Fruit fly (Drosophila melanogaster) whole organism, prepupa: ENCODE data around the gene CG32071.

Source experiments
- CG10669 ChIP-seq: fragments of 200-800 bp; sonication (Bioruptor generic); optimal IDR thresholded peaks from 3 replicates; lab custom pipeline; 2018; ENCODE audit warnings: missing biosample characterization, mild to moderate bottlenecking, missing genetic modification characterization, moderate library complexity
- CG11294 ChIP-seq: fragments of 200-800 bp; sonication (Bioruptor generic); IDR thresholded peaks from 2 replicates; pipeline ENCODE4 v1.3.6; 2022; ENCODE audit warnings: missing biosample characterization, missing genetic modification characterization
- CG11762 ChIP-seq: fragments of 200-800 bp; sonication (Bioruptor generic); optimal IDR thresholded peaks from 3 replicates; lab custom pipeline; 2016; ENCODE audit warnings: missing biosample characterization, missing genetic modification characterization; ENCODE audit not compliant: insufficient read depth
- CG15336 ChIP-seq: fragments of 200-800 bp; sonication (Bioruptor generic); IDR thresholded peaks from 2 replicates; pipeline ENCODE4 v1.3.6; 2022; ENCODE audit warnings: missing biosample characterization, missing genetic modification characterization
- CG31627 ChIP-seq: fragments of 200-800 bp; sonication (Bioruptor generic); optimal IDR thresholded peaks from 3 replicates; lab custom pipeline; 2016; ENCODE audit warnings: missing biosample characterization, missing genetic modification characterization
- CG3919 ChIP-seq: fragments of 200-800 bp; sonication (Bioruptor generic); optimal IDR thresholded peaks from 3 replicates; lab custom pipeline; 2016; ENCODE audit warnings: missing biosample characterization, missing genetic modification characterization
- CG4318 ChIP-seq: fragments of 200-800 bp; sonication (Bioruptor generic); optimal IDR thresholded peaks from 3 replicates; lab custom pipeline; 2017; ENCODE audit warnings: missing biosample characterization, mild to moderate bottlenecking, missing genetic modification characterization
- CG6276 ChIP-seq: fragments of 200-800 bp; sonication (Bioruptor generic); optimal IDR thresholded peaks from 2 replicates; lab custom pipeline; 2017; ENCODE audit warnings: missing biosample characterization, mild to moderate bottlenecking, missing genetic modification characterization
- CG7368 ChIP-seq: fragments of 200-800 bp; sonication (Bioruptor generic); optimal IDR thresholded peaks from 3 replicates; lab custom pipeline; 2016; ENCODE audit warnings: missing biosample characterization, missing genetic modification characterization
- Eip78C ChIP-seq: fragments of 200-800 bp; sonication (Bioruptor generic); peaks from one replicate; lab custom pipeline; 2016; ENCODE audit warnings: missing biosample characterization, missing genetic modification characterization
- Eip93F ChIP-seq: fragments of 200-800 bp; sonication (Bioruptor generic); optimal IDR thresholded peaks from 2 replicates; lab custom pipeline; 2016; ENCODE audit warnings: missing biosample characterization, mild to moderate bottlenecking, missing genetic modification characterization
- Ets21C ChIP-seq: fragments of 200-800 bp; sonication (Bioruptor generic); optimal IDR thresholded peaks from 3 replicates; lab custom pipeline; 2016; ENCODE audit warnings: missing biosample characterization, missing genetic modification characterization
- Gug ChIP-seq: fragments of 200-800 bp; sonication (Bioruptor generic); IDR thresholded peaks from 2 replicates; pipeline ENCODE4 v1.3.6; 2022; ENCODE audit warnings: missing biosample characterization, missing genetic modification characterization
- Hr38 ChIP-seq: sonication (Bioruptor generic); optimal IDR thresholded peaks from 2 replicates; lab custom pipeline; 2016; ENCODE audit warnings: missing biosample characterization, missing genetic modification characterization
- Hr39 ChIP-seq: fragments of 200-800 bp; sonication (Bioruptor generic); optimal IDR thresholded peaks from 2 replicates; lab custom pipeline; 2016; ENCODE audit warnings: missing biosample characterization, missing genetic modification characterization
- Hr4 ChIP-seq: fragments of 200-800 bp; sonication (Bioruptor generic); optimal IDR thresholded peaks from 3 replicates; lab custom pipeline; 2016; ENCODE audit warnings: missing biosample characterization, missing genetic modification characterization
- OdsH ChIP-seq: fragments of 200-800 bp; sonication (Bioruptor generic); optimal IDR thresholded peaks from 3 replicates; lab custom pipeline; 2016; ENCODE audit warnings: missing biosample characterization, missing genetic modification characterization
- Sox102F ChIP-seq: fragments of 200-800 bp; sonication (Bioruptor generic); optimal IDR thresholded peaks from 2 replicates; lab custom pipeline; 2016; ENCODE audit warnings: missing biosample characterization, mild to moderate bottlenecking, missing genetic modification characterization
- Sox15 ChIP-seq: fragments of 200-800 bp; sonication (Bioruptor generic); optimal IDR thresholded peaks from 3 replicates; lab custom pipeline; 2016; ENCODE audit warnings: missing biosample characterization, missing genetic modification characterization
- dac ChIP-seq: fragments of 200-800 bp; sonication (Bioruptor generic); optimal IDR thresholded peaks from 2 replicates; lab custom pipeline; 2017; ENCODE audit warnings: missing biosample characterization, mild to moderate bottlenecking, missing genetic modification characterization
- esn ChIP-seq: fragments of 200-800 bp; sonication (Bioruptor generic); optimal IDR thresholded peaks from 2 replicates; lab custom pipeline; 2016; ENCODE audit warnings: missing biosample characterization, mild to moderate bottlenecking, missing genetic modification characterization, moderate library complexity
- lz ChIP-seq: fragments of 200-800 bp; sonication (Bioruptor generic); optimal IDR thresholded peaks from 3 replicates; lab custom pipeline; 2016; ENCODE audit warnings: missing biosample characterization, missing genetic modification characterization
- pdm3 ChIP-seq: fragments of 200-800 bp; sonication (Bioruptor generic); optimal IDR thresholded peaks from 3 replicates; lab custom pipeline; 2016; ENCODE audit warnings: missing biosample characterization, missing genetic modification characterization
- spab ChIP-seq: fragments of 200-800 bp; sonication (Bioruptor generic); optimal IDR thresholded peaks from 2 replicates; lab custom pipeline; 2017; ENCODE audit warnings: missing biosample characterization, mild to moderate bottlenecking, missing genetic modification characterization, missing genetic modification reagents
- ss ChIP-seq, 2 experiments: fragments of 200-800 bp; sonication (Bioruptor generic); optimal IDR thresholded peaks; 2 replicates in 1 of 2; 3 replicates in 1 of 2; lab custom pipeline; 2017 to 2018; ENCODE audit warnings: mild to moderate bottlenecking in 2 of 2, missing biosample characterization in 2 of 2, missing genetic modification characterization in 2 of 2, moderate library complexity in 1 of 2

Gene CG32071

DNA sequence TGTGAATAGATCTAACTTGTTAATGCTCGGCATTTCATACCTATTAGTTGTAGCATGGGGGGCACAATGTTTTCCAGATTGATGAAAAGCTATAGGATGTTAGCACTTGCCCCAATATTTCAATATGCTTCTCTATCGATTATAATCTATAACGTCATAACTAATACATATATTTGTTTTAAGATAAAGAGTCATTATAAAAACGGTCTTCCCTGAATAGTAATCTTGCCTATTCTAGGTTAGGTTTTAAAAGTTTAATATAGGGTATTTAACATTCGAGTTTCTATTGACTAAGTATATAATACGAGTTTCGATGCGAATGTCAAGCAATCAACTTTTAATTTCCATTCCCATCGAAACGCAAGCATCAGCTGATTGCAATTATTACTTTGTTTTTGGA lies 42.5 kb downstream of the CG32071 start, which contains the start of the genes CG6321 and Blos2 (continued):
- TF ChIP-seq OdsH (GFP tag; lab: Kevin White, UChicago) (peak; percentile 78), Eip78C (GFP tag; lab: Kevin White, UChicago) (peak; percentile 95), dac (GFP tag; lab: Kevin White, UChicago) (peak; percentile 13), Sox102F (GFP tag; lab: Kevin White, UChicago) (peak; percentile 66), Ets21C (GFP tag; lab: Kevin White, UChicago) (peak; percentile 35), CG11762 (peak; percentile 35), CG11294 (peak; percentile 41; the same call in 1 of the 2 replicates), Hr39 (GFP tag; lab: Kevin White, UChicago) (peak; percentile 65), CG6276 (GFP tag; lab: Kevin White, UChicago) (peak; percentile 76), CG7368 (GFP tag; lab: Kevin White, UChicago) (peak; percentile 52), CG4318 (GFP tag; lab: Kevin White, UChicago) (peak; percentile 37), Gug (peak; percentile 41), CG15336 (GFP tag; lab: Robert Waterston, UW) (peak; percentile 85), CG31627 (peak; percentile 72), ss (GFP tag; optimal IDR thresholded peaks at IDR 0.05; lab: Kevin White, UChicago) (peak; percentile 52 to 62), CG3919 (GFP tag; lab: Kevin White, UChicago) (peak; percentile 75), Eip93F (GFP tag; lab: Kevin White, UChicago) (no peak), spab (peak; percentile 43), esn (GFP tag; lab: Kevin White, UChicago) (peak; percentile 85), Hr4 (GFP tag; lab: Kevin White, UChicago) (peak; percentile 80), Sox15 (GFP tag; lab: Kevin White, UChicago) (peak; percentile 20), lz (GFP tag; lab: Kevin White, UChicago) (peak; percentile 76), Hr38 (GFP tag; lab: Kevin White, UChicago) (no peak), CG10669 (peak; percentile 58)

DNA sequence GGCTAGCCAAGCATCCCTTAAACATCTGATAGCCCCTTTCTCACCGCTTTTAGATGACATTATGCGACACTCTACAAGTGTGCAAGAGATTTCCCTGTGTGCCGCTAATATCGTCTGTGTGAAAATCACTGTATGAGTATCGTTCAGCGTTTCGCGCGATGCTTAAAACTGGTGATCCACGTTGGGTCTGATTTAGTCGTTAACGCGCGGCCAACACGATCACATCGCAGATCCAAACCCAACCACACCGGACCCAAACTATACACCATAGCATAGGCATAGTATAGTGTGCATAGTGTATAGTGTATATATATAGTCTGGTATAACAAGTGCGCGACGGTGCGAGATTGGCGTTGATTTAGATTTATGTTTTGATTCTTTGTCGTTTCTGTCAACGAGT lies 49.8 kb downstream of the CG32071 start, which contains the start of gene CG7888:
Gene CG7888, plus strand, starts transcription at position 193 of the 400 bp plus-strand sequence.
- no peak for TF ChIP-seq pdm3 (GFP tag; lab: Kevin White, UChicago)
- 0 out of 2 replicates have a peak, but pooled peaks have one; percentile 11 for TF ChIP-seq CG15336 (GFP tag; lab: Robert Waterston, UW)
